Worm (Caenorhabditis elegans) whole organism, L2 larva: ENCODE measurements around the gene R04A9.3.

Experiments used
- C34F6.9 ChIP-seq: fragments of 150-350 bp; optimal IDR thresholded peaks from 2 replicates; lab custom pipeline; 2014; ENCODE audit warnings: missing biosample characterization, missing genetic modification characterization
- F13H6.1 ChIP-seq: sonication (generic microtip); optimal IDR thresholded peaks from 2 replicates; lab custom pipeline; 2016; ENCODE audit warnings: missing genetic modification characterization, missing compliant biosample characterization
- R02D3.7 ChIP-seq: fragments of 150-350 bp; optimal IDR thresholded peaks from 2 replicates; lab custom pipeline; 2014; ENCODE audit warnings: missing biosample characterization, missing genetic modification characterization
- Y55F3AM.14 ChIP-seq: fragments of 200-800 bp; sonication (Bioruptor generic); optimal IDR thresholded peaks from 2 replicates; lab custom pipeline; 2018; ENCODE audit warnings: mild to moderate bottlenecking, missing genetic modification characterization, missing compliant biosample characterization
- ZK546.5 ChIP-seq: sonication (generic microtip); optimal IDR thresholded peaks from 2 replicates; lab custom pipeline; 2017; ENCODE audit warnings: missing biosample characterization, missing genetic modification characterization
- alr-1 ChIP-seq: fragments of 150-350 bp; optimal IDR thresholded peaks from 2 replicates; lab custom pipeline; 2014; ENCODE audit warnings: missing biosample characterization, missing genetic modification characterization
- aly-2 ChIP-seq: fragments of 150-350 bp; optimal IDR thresholded peaks from 2 replicates; lab custom pipeline; 2014; ENCODE audit warnings: missing biosample characterization, missing genetic modification characterization
- ama-1 ChIP-seq: fragments of 150-350 bp; optimal IDR thresholded peaks from 2 replicates; lab custom pipeline; 2018; ENCODE audit warnings: inconsistent platforms
- blmp-1 ChIP-seq: sonication (generic microtip); optimal IDR thresholded peaks from 2 replicates; lab custom pipeline; 2017; ENCODE audit warnings: missing genetic modification characterization, mild to moderate bottlenecking, missing compliant biosample characterization, antibody characterized with exemption, moderate library complexity; ENCODE audit not compliant: insufficient read depth
- ceh-16 ChIP-seq: fragments of 150-350 bp; optimal IDR thresholded peaks from 2 replicates; lab custom pipeline; 2014; ENCODE audit warnings: missing biosample characterization, missing genetic modification characterization
- ceh-82 ChIP-seq: fragments of 150-350 bp; optimal IDR thresholded peaks from 2 replicates; lab custom pipeline; 2014; ENCODE audit warnings: missing biosample characterization, missing genetic modification characterization
- crh-2 ChIP-seq: sonication (generic microtip); optimal IDR thresholded peaks from 2 replicates; lab custom pipeline; 2017; ENCODE audit warnings: missing biosample characterization, missing genetic modification characterization
- dmd-4 ChIP-seq: sonication (generic microtip); optimal IDR thresholded peaks from 2 replicates; lab custom pipeline; 2017; ENCODE audit warnings: missing biosample characterization, missing genetic modification characterization
- egl-27 ChIP-seq: sonication (generic microtip); optimal IDR thresholded peaks from 3 replicates; lab custom pipeline; 2017; ENCODE audit warnings: missing biosample characterization, missing genetic modification reagents, missing genetic modification characterization
- elt-1 ChIP-seq: fragments of 150-350 bp; optimal IDR thresholded peaks from 2 replicates; lab custom pipeline; 2014; ENCODE audit warnings: missing biosample characterization, missing genetic modification characterization
- elt-3 ChIP-seq: sonication (generic microtip); optimal IDR thresholded peaks from 2 replicates; lab custom pipeline; 2017; ENCODE audit warnings: missing biosample characterization, missing genetic modification characterization
- fos-1 ChIP-seq: fragments of 150-350 bp; optimal IDR thresholded peaks from 2 replicates; lab custom pipeline; 2014; ENCODE audit warnings: missing biosample characterization, missing genetic modification characterization
- gmeb-1 ChIP-seq: fragments of 150-350 bp; optimal IDR thresholded peaks from 2 replicates; lab custom pipeline; 2014; ENCODE audit warnings: missing biosample characterization, missing genetic modification characterization
- lin-11 ChIP-seq: fragments of 150-350 bp; sonication (generic microtip); optimal IDR thresholded peaks from 2 replicates; lab custom pipeline; 2014; ENCODE audit warnings: missing biosample characterization, missing genetic modification characterization, inconsistent platforms, mixed read lengths
- lin-13 ChIP-seq: fragments of 150-350 bp; optimal IDR thresholded peaks from 2 replicates; lab custom pipeline; 2014; ENCODE audit warnings: missing biosample characterization, missing genetic modification reagents, missing genetic modification characterization
- lin-39 ChIP-seq: fragments of 150-350 bp; optimal IDR thresholded peaks from 2 replicates; lab custom pipeline; 2014; ENCODE audit warnings: missing biosample characterization, missing genetic modification reagents, missing genetic modification characterization
- lsy-2 ChIP-seq, 2 experiments: fragments of 150-350 bp in 1 of 2; sonication (generic microtip) in 1 of 2; optimal IDR thresholded peaks; 2 replicates each; lab custom pipeline; 2014 to 2017; ENCODE audit warnings: missing biosample characterization in 2 of 2, missing genetic modification characterization in 2 of 2
- mab-5 ChIP-seq: fragments of 150-350 bp; optimal IDR thresholded peaks from 2 replicates; lab custom pipeline; 2014; ENCODE audit warnings: missing biosample characterization, missing genetic modification characterization
- mbf-1 ChIP-seq: sonication (generic microtip); optimal IDR thresholded peaks from 2 replicates; lab custom pipeline; 2017; ENCODE audit warnings: missing biosample characterization, missing genetic modification characterization
- mdl-1 ChIP-seq, 2 experiments: fragments of 150-350 bp in 1 of 2; sonication (generic microtip) in 1 of 2; optimal IDR thresholded peaks; 2 replicates each; lab custom pipeline; 2017; ENCODE audit warnings: missing biosample characterization in 2 of 2, missing genetic modification characterization in 2 of 2
- nhr-10 ChIP-seq: sonication (generic microtip); optimal IDR thresholded peaks from 2 replicates; lab custom pipeline; 2017; ENCODE audit warnings: missing biosample characterization, missing genetic modification characterization
- nhr-11 ChIP-seq: fragments of 150-350 bp; optimal IDR thresholded peaks from 2 replicates; lab custom pipeline; 2014; ENCODE audit warnings: missing biosample characterization, missing genetic modification characterization
- nhr-12 ChIP-seq: fragments of 150-350 bp; optimal IDR thresholded peaks from 2 replicates; lab custom pipeline; 2014; ENCODE audit warnings: missing biosample characterization, missing genetic modification characterization
- nhr-129 ChIP-seq: fragments of 150-350 bp; optimal IDR thresholded peaks from 2 replicates; lab custom pipeline; 2014; ENCODE audit warnings: missing biosample characterization, missing genetic modification characterization
- nhr-21 ChIP-seq: fragments of 150-350 bp; optimal IDR thresholded peaks from 2 replicates; lab custom pipeline; 2014; ENCODE audit warnings: missing biosample characterization, missing genetic modification characterization
- nhr-23 ChIP-seq: fragments of 150-350 bp; optimal IDR thresholded peaks from 2 replicates; lab custom pipeline; 2014; ENCODE audit warnings: missing biosample characterization, missing genetic modification reagents, missing genetic modification characterization
- nhr-237 ChIP-seq: fragments of 150-350 bp; optimal IDR thresholded peaks from 2 replicates; lab custom pipeline; 2014; ENCODE audit warnings: missing biosample characterization, missing genetic modification characterization
- nhr-25 ChIP-seq: fragments of 150-350 bp; sonication (generic microtip); optimal IDR thresholded peaks from 3 replicates; lab custom pipeline; 2014; ENCODE audit warnings: missing biosample characterization, missing genetic modification characterization
- nhr-6 ChIP-seq: fragments of 150-350 bp; optimal IDR thresholded peaks from 2 replicates; lab custom pipeline; 2014; ENCODE audit warnings: missing biosample characterization, missing genetic modification characterization
- nhr-77 ChIP-seq: fragments of 150-350 bp; optimal IDR thresholded peaks from 2 replicates; lab custom pipeline; 2014; ENCODE audit warnings: missing biosample characterization, missing genetic modification characterization
- peb-1 ChIP-seq: fragments of 150-350 bp; optimal IDR thresholded peaks from 2 replicates; lab custom pipeline; 2014; ENCODE audit warnings: missing biosample characterization, missing genetic modification characterization
- sem-4 ChIP-seq: fragments of 150-350 bp; optimal IDR thresholded peaks from 2 replicates; lab custom pipeline; 2014; ENCODE audit warnings: missing biosample characterization, missing genetic modification reagents, missing genetic modification characterization
- skn-1 ChIP-seq: sonication (generic microtip); optimal IDR thresholded peaks from 2 replicates; lab custom pipeline; 2017; ENCODE audit warnings: missing biosample characterization, missing genetic modification characterization
- sma-3 ChIP-seq: sonication (generic microtip); optimal IDR thresholded peaks from 2 replicates; lab custom pipeline; 2016; ENCODE audit warnings: missing genetic modification reagents, missing genetic modification characterization, missing compliant biosample characterization
- sma-9 ChIP-seq, 2 experiments: fragments of 150-350 bp in 1 of 2; sonication (generic microtip) in 1 of 2; optimal IDR thresholded peaks; 2 replicates each; lab custom pipeline; 2014 to 2016; ENCODE audit warnings: missing genetic modification characterization in 2 of 2, mild to moderate bottlenecking in 1 of 2, missing biosample characterization in 1 of 2, missing compliant biosample characterization in 1 of 2, missing genetic modification reagents in 1 of 2, moderate library complexity in 1 of 2
- snpc-4 ChIP-seq: fragments of 150-350 bp; optimal IDR thresholded peaks from 2 replicates; lab custom pipeline; 2014; ENCODE audit warnings: missing biosample characterization, missing genetic modification characterization
- unc-39 ChIP-seq: fragments of 150-350 bp; optimal IDR thresholded peaks from 2 replicates; lab custom pipeline; 2014; ENCODE audit warnings: missing biosample characterization, missing genetic modification characterization
- unc-55 ChIP-seq: fragments of 150-350 bp; sonication (generic microtip); optimal IDR thresholded peaks from 3 replicates; lab custom pipeline; 2014; ENCODE audit warnings: missing biosample characterization, missing genetic modification reagents, missing genetic modification characterization
- unc-62 ChIP-seq: fragments of 150-350 bp; optimal IDR thresholded peaks from 2 replicates; lab custom pipeline; 2014; ENCODE audit warnings: missing biosample characterization, missing genetic modification reagents, missing genetic modification characterization
- zag-1 ChIP-seq: fragments of 150-350 bp; optimal IDR thresholded peaks from 2 replicates; lab custom pipeline; 2014; ENCODE audit warnings: missing biosample characterization, missing genetic modification characterization
- ztf-1 ChIP-seq: fragments of 200-800 bp; sonication (Bioruptor generic); conservative IDR thresholded peaks from 2 replicates; pipeline ENCODE4 v1.3.6; 2022; ENCODE audit warnings: missing genetic modification characterization, missing compliant biosample characterization
- ztf-11 ChIP-seq: sonication (generic microtip); optimal IDR thresholded peaks from 2 replicates; lab custom pipeline; 2017; ENCODE audit warnings: missing biosample characterization, missing genetic modification characterization
- ztf-4 ChIP-seq: fragments of 150-350 bp; optimal IDR thresholded peaks from 2 replicates; lab custom pipeline; 2014; ENCODE audit warnings: missing biosample characterization, missing genetic modification characterization

Gene R04A9.3

ce11 chrX:410073-410572, 29.7 kb upstream of the R04A9.3 start:
- TF ChIP-seq ztf-1 (GFP tag; lab: Robert Waterston, UW) (no peak), zag-1 (tag; lab: Kevin White, UChicago) (peak; percentile 64), ceh-82 (tag; lab: Kevin White, UChicago) (peak; percentile 26), alr-1 (tag; lab: Kevin White, UChicago) (no peak), nhr-11 (tag; lab: Kevin White, UChicago) (peak; percentile 35), Y55F3AM.14 (GFP tag; lab: Kevin White, UChicago) (peak; percentile 65), peb-1 (tag; lab: Kevin White, UChicago) (no peak), C34F6.9 (tag; lab: Kevin White, UChicago) (peak; percentile 88), aly-2 (tag; lab: Kevin White, UChicago) (no peak), dmd-4 (tag; lab: Kevin White, UChicago) (peak; percentile 12), gmeb-1 (peak; percentile 85), nhr-21 (peak; percentile 94), nhr-129 (peak; percentile 98), mbf-1 (tag; lab: Kevin White, UChicago) (no peak), nhr-12 (tag; lab: Kevin White, UChicago) (no peak), sma-3 (GFP tag; lab: Kevin White, UChicago) (peak; percentile 89), skn-1 (peak; percentile 0), R02D3.7 (peak; percentile 26), blmp-1 (tag; lab: Kevin White, UChicago) (no peak), nhr-10 (tag; lab: Kevin White, UChicago) (peak; percentile 68), mab-5 (tag; lab: Kevin White, UChicago) (peak; percentile 85), sma-9 (GFP tag; optimal IDR thresholded peaks at IDR 0.05; lab: Kevin White, UChicago) (peak; percentile 62), sma-9 (tag; optimal IDR thresholded peaks at IDR 0.05; lab: Kevin White, UChicago) (no peak), ZK546.5 (tag; lab: Kevin White, UChicago) (peak; percentile 51), F13H6.1 (tag; lab: Kevin White, UChicago) (peak; percentile 94), lin-39 (tag; lab: Kevin White, UChicago) (peak; percentile 74), ztf-11 (tag; lab: Kevin White, UChicago) (peak; percentile 1), nhr-25 (tag; lab: Kevin White, UChicago) (peak; percentile 85), unc-39 (tag; lab: Kevin White, UChicago) (peak; percentile 23), lin-13 (GFP tag; lab: Kevin White, UChicago) (peak; percentile 87), elt-1 (tag; lab: Kevin White, UChicago) (no peak), ama-1 (no peak), fos-1 (tag; lab: Kevin White, UChicago) (peak; percentile 78), crh-2 (tag; lab: Kevin White, UChicago) (peak; percentile 92), elt-3 (no peak), snpc-4 (tag; lab: Kevin White, UChicago) (peak; percentile 7), nhr-77 (tag; lab: Kevin White, UChicago) (peak; percentile 77), mdl-1 (tag; optimal IDR thresholded peaks at IDR 0.05; lab: Kevin White, UChicago) (peak; percentile 33 to 66), unc-62 (peak; percentile 18), lin-11 (tag; lab: Kevin White, UChicago) (peak; percentile 34), unc-55 (GFP tag; lab: Kevin White, UChicago) (peak; percentile 85), lsy-2 (tag; optimal IDR thresholded peaks at IDR 0.05; lab: Kevin White, UChicago) (peak; percentile 81 to 88), ztf-4 (peak; percentile 74), ceh-16 (tag; lab: Kevin White, UChicago) (peak; percentile 56), nhr-237 (tag; lab: Kevin White, UChicago) (peak; percentile 76), sem-4 (tag; lab: Kevin White, UChicago) (peak; percentile 82), nhr-23 (tag; lab: Kevin White, UChicago) (no peak), nhr-6 (tag; lab: Kevin White, UChicago) (peak; percentile 91), egl-27 (tag; lab: Kevin White, UChicago) (peak; percentile 89)
